Fruit fly (Drosophila melanogaster): ENCODE measurements around the gene sog.

The sog gene

DNA sequence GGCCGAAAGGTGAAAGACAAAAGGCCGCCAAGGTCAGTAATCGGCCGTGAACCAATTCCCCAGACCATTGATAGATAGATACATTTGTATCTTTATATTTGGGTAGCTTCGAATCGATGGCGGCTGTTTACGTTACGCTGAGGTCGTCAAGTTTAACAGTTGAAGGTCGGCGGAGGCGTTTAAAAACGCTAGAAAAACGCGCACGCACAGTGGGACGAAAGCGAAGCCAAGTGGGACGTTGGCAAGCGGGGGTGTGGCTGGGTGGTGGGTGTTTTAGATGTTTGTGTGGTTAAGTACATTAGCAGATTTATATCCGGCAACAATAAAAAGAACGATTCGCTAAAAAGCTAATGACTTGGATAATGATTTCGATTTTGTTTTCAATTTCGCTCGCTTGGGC lies 10.0 kb upstream of the sog start:
- TF ChIP-seq zfh1 (GFP tag; IDR thresholded peaks at IDR 0.05) (no peak), vfl (GFP tag; optimal IDR thresholded peaks at IDR 0.05) (no peak), phol (tag; optimal IDR thresholded peaks at IDR 0.05) (no peak), Dip2 (GFP tag; IDR thresholded peaks at IDR 0.05) (no peak), CG8359 (GFP tag; optimal IDR thresholded peaks at IDR 0.05; ENCODE audit: borderline replicate concordance) (peak; percentile 96), Nf-YA (GFP tag; IDR thresholded peaks at IDR 0.05) (no peak), CG33213 (GFP tag; optimal IDR thresholded peaks at IDR 0.05) (no peak), CG9215 (GFP tag; IDR thresholded peaks at IDR 0.05) (no peak), Atf3 (GFP tag; optimal IDR thresholded peaks at IDR 0.05) (no peak), cwo (GFP tag; optimal IDR thresholded peaks at IDR 0.05) (no peak), psq (GFP tag; optimal IDR thresholded peaks at IDR 0.05) (no peak), sr (GFP tag; IDR thresholded peaks at IDR 0.05) (peak; percentile 67; the same call in 1 of the 3 replicates), pum (GFP tag; optimal IDR thresholded peaks at IDR 0.05) (no peak), Asciz (GFP tag; optimal IDR thresholded peaks at IDR 0.05) (no peak), D19A (tag; optimal IDR thresholded peaks at IDR 0.05) (no peak), fd102C (GFP tag; optimal IDR thresholded peaks at IDR 0.05) (no peak), ftz-f1 (GFP tag; optimal IDR thresholded peaks at IDR 0.05) (peak; percentile 71), CG10959 (GFP tag; IDR thresholded peaks at IDR 0.05) (no peak), crol (GFP tag; IDR thresholded peaks at IDR 0.05) (0 out of 2 replicates have a peak, but pooled peaks have one; percentile 31)

DNA sequence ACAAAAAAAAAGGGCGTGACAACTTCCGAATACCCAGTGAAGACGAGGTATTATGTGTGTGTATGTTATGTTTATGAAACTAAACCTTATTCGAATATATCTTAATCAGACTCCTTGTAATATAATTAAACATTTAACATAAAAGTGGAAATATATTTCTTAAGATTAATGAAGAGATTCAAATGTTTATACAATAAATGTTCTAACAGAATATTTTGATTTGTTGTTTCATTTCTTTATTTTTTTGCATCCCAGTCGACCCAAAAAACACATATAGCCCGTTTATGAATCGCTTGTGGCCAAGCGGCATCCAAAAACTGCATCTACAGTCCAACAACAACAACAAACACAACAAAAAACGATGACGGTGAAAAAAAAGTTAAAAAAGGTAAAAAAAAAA lies 8.8 kb upstream of the sog start:
- TF ChIP-seq bsh (GFP tag; optimal IDR thresholded peaks at IDR 0.05) (peak in 1 of 2 experiments; percentile 27), Aef1 (GFP tag; IDR thresholded peaks at IDR 0.05) (no peak), CG34224 (GFP tag; IDR thresholded peaks at IDR 0.05; ENCODE audit: partially characterized antibody) (no peak), nom (GFP tag; optimal IDR thresholded peaks at IDR 0.05) (peak; percentile 46), ewg (GFP tag; optimal IDR thresholded peaks at IDR 0.05) (no peak), PHDP (tag; optimal IDR thresholded peaks at IDR 0.05) (no peak), Scr (GFP tag; IDR thresholded peaks at IDR 0.05; ENCODE audit: partially characterized antibody) (no peak), Myb (GFP tag; optimal IDR thresholded peaks at IDR 0.05) (no peak), fd96Cb (tag; optimal IDR thresholded peaks at IDR 0.05) (no peak), ftz-f1 (GFP tag; optimal IDR thresholded peaks at IDR 0.05) (no peak), aop (GFP tag; IDR thresholded peaks at IDR 0.05) (no peak), HmgZ (tag; optimal IDR thresholded peaks at IDR 0.05) (no peak)

DNA sequence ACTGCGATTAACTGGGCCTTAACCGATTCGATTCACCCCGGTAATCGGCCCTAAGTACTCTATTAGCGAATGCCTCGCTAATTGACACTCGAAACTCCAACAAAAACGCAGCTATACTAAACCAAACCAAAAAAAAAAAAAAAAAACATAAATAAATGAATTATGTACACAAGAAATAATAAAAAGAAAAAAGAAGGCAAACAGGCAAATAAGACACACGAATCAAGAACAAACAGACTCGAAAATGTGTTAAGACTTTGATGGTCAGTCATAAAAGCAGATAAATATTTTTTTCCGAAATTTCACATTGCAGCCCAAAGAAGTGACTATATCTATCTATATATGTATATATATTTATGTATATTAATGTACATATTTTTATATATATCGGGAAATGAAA lies 6.7 kb upstream of the sog start:
- TF ChIP-seq Blimp-1 (GFP tag; optimal IDR thresholded peaks at IDR 0.05) (peak; percentile 14), gem (tag; optimal IDR thresholded peaks at IDR 0.05) (peak; percentile 36), pnt (GFP tag; optimal IDR thresholded peaks at IDR 0.05) (no peak), CG15269 (tag; optimal IDR thresholded peaks at IDR 0.05) (peak; percentile 40), gsb (GFP tag; IDR thresholded peaks at IDR 0.05) (no peak), bcd (GFP tag; optimal IDR thresholded peaks at IDR 0.05) (no peak), CG15696 (tag; optimal IDR thresholded peaks at IDR 0.05) (peak; percentile 7), hkb (optimal IDR thresholded peaks at IDR 0.05) (no peak), hkb (GFP tag; IDR thresholded peaks at IDR 0.05) (peak; percentile 24; the same call in 1 of the 2 replicates), CG13624 (GFP tag; optimal IDR thresholded peaks at IDR 0.05) (no peak), ATbp (GFP tag; optimal IDR thresholded peaks at IDR 0.05) (peak; percentile 38), Usf (GFP tag; optimal IDR thresholded peaks at IDR 0.05) (no peak), sens-2 (GFP tag; IDR thresholded peaks at IDR 0.05) (no peak), sc (optimal IDR thresholded peaks at IDR 0.05) (no peak), sc (GFP tag; optimal IDR thresholded peaks at IDR 0.05) (no peak), Poxn (GFP tag; IDR thresholded peaks at IDR 0.05) (no peak), otp (GFP tag; IDR thresholded peaks at IDR 0.05) (0 out of 3 replicates have a peak, but pooled peaks have one; percentile 46), CG9817 (tag; optimal IDR thresholded peaks at IDR 0.05) (peak; percentile 3), PHDP (tag; optimal IDR thresholded peaks at IDR 0.05) (peak; percentile 39), gro (GFP tag; optimal IDR thresholded peaks at IDR 0.05) (no peak), ara (GFP tag; IDR thresholded peaks at IDR 0.05) (no peak), CG11696 (GFP tag; IDR thresholded peaks at IDR 0.05) (no peak)
